Worm (Caenorhabditis elegans): ENCODE results near the gene str-264.

The str-264 gene

DNA sequence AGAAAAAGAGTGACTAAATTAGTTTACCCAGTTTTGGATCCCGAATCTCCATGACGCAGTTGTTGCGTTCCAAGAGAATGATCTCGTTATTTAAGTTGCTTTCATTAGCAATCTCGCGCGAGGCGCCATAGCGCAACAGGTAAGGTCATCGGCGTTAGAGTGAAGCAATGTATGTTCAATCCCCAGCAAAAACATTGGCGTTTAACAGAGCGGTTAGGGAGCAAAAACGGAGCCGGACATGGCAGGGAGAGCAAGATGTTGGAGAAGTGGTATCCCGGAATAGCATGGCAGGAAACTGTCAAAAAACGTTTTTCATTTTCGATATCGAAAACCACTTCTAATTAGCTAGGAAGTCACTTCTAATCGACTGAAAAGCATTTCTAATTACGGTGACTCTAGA, 38.1 kb downstream of the str-264 start (continued):
- TF ChIP-seq ceh-79 (tag; optimal IDR thresholded peaks at IDR 0.05) (no peak), sdz-38 (tag; optimal IDR thresholded peaks at IDR 0.05) (no peak), ets-4 (GFP tag; optimal IDR thresholded peaks at IDR 0.05) (no peak), nhr-179 (tag; optimal IDR thresholded peaks at IDR 0.05) (no peak), ceh-27 (GFP tag; optimal IDR thresholded peaks at IDR 0.05) (no peak), pha-4 (tag; optimal IDR thresholded peaks at IDR 0.05) (no peak), ceh-91 (GFP tag; IDR thresholded peaks at IDR 0.05) (no peak), F22D6.2 (tag; optimal IDR thresholded peaks at IDR 0.05) (no peak), C17E4.6 (GFP tag; IDR thresholded peaks at IDR 0.05) (no peak), lin-35 (GFP tag; optimal IDR thresholded peaks at IDR 0.05) (no peak), repo-1 (tag; optimal IDR thresholded peaks at IDR 0.05) (no peak), aptf-3 (GFP tag; IDR thresholded peaks at IDR 0.05) (0 out of 2 replicates have a peak, but pooled peaks have one; percentile 26), mcd-1 (GFP tag; IDR thresholded peaks at IDR 0.05) (no peak), ceh-58 (GFP tag; IDR thresholded peaks at IDR 0.05) (no peak; the same call in 1 of the 2 replicates), lin-54 (GFP tag; optimal IDR thresholded peaks at IDR 0.05) (peak; percentile 16), attf-5 (GFP tag; optimal IDR thresholded peaks at IDR 0.05) (peak; percentile 22)

DNA sequence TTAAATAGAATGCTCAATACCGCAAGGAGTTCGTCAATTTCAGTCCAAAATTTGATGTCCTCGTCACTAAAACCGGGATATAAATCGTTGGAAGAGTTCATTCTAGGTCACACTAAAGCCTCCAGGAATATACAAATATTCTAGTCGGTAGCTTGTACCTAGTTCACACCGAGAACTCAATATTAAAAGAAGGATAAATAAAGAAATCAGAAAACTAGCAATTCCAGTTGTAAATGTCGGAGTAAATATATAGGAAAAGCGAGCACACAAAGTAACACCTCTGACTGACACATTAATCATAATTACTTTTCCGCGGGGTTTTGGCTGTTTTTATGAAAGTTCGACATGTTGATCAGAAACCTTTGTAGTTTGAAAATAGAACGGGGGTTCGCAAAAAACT, 41.0 kb downstream of the str-264 start, which contains the start of gene srw-33:
TSS of gene srw-33 (minus strand) at position 101 of the 400 bp plus-strand sequence.
- no peak for TF ChIP-seq let-607 (tag; optimal IDR thresholded peaks at IDR 0.05)
- TF ChIP-seq pha-4 (tag; optimal IDR thresholded peaks at IDR 0.05), result no peak
- TF ChIP-seq D2030.7 (GFP tag; IDR thresholded peaks at IDR 0.05), result no peak

DNA sequence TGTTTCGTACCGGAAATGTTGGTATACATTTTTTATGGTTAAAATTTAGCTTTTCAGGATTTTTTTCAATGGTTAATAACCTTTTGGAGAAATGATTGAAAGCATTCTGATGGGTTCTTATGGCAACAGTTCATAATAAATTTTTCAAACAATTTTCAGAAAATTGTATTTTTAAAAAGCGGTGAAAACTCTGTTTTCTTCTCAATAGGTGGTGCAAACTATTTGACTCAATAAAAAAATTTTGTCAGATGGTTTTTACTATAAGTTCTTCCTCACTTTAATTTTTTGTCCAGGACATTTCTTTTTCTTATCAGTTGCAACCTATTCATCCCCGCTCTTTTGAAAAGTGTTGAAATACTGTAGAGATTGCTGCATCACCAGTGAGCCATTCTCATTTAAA, 43.6 kb downstream of the str-264 start, which contains the start of gene T26H5.14:
TSS of gene T26H5.14 (plus strand) at position 301 of the 400 bp plus-strand sequence.
- no peak for TF ChIP-seq dox-1 (GFP tag; IDR thresholded peaks at IDR 0.05)
- no peak for TF ChIP-seq attf-5 (GFP tag; optimal IDR thresholded peaks at IDR 0.05)
- TF ChIP-seq lin-40 (tag; optimal IDR thresholded peaks at IDR 0.05), result no peak
- TF ChIP-seq ztf-18 (tag; optimal IDR thresholded peaks at IDR 0.05), result no peak
- no peak for TF ChIP-seq ceh-100 (GFP tag; IDR thresholded peaks at IDR 0.05)
- no peak for TF ChIP-seq him-1 (tag; optimal IDR thresholded peaks at IDR 0.05)
- no peak for TF ChIP-seq ztf-3 (GFP tag; optimal IDR thresholded peaks at IDR 0.05)
- TF ChIP-seq D2030.7 (GFP tag; IDR thresholded peaks at IDR 0.05), result no peak
- no peak for TF ChIP-seq rcor-1 (GFP tag; IDR thresholded peaks at IDR 0.05)
- TF ChIP-seq F23B12.7 (tag; optimal IDR thresholded peaks at IDR 0.05; ENCODE audit: insufficient read depth), result no peak
- TF ChIP-seq K12H6.12 (tag; optimal IDR thresholded peaks at IDR 0.05), result no peak
- no peak for TF ChIP-seq repo-1 (tag; optimal IDR thresholded peaks at IDR 0.05)
- TF ChIP-seq atf-7 (tag; optimal IDR thresholded peaks at IDR 0.05), result no peak
- TF ChIP-seq F37B4.10 (GFP tag; IDR thresholded peaks at IDR 0.05), result no peak
- TF ChIP-seq F55B11.4 (tag; optimal IDR thresholded peaks at IDR 0.05; ENCODE audit: borderline replicate concordance, insufficient read depth), result no peak
- TF ChIP-seq chd-7 (tag; optimal IDR thresholded peaks at IDR 0.05), result no peak
- no peak for TF ChIP-seq snpc-4 (GFP tag; optimal IDR thresholded peaks at IDR 0.05)
- no peak for TF ChIP-seq snpc-4 (tag; optimal IDR thresholded peaks at IDR 0.05)
- TF ChIP-seq attf-3 (GFP tag; conservative IDR thresholded peaks at IDR 0.05), result no peak
- no peak for TF ChIP-seq tlf-1 (GFP tag; optimal IDR thresholded peaks at IDR 0.05)

DNA sequence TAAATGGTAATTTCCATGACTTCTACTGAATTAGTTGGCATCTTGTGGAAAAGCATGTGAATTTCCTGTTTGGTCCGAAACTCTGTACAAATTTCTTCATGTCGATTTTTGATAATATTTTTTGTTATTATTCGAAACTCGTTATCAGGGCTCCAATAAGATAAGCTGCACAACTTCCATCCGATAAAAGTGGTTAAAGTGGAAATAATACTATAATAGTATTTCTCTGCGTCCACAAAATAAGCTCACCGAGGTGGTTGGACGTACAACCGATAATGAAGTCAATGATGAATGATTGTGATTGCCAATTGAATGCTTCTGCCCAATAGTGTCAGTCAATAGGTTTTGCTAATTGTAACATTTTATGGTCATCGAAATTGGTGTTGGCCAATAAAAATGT, 44.0 kb downstream of the str-264 start, which contains the start of gene T26H5.4:
TSS of gene T26H5.4 (minus strand) at position 294 of the 400 bp plus-strand sequence.
- no peak for TF ChIP-seq C17E4.6 (GFP tag; IDR thresholded peaks at IDR 0.05)
- TF ChIP-seq hmg-1.2 (GFP tag; IDR thresholded peaks at IDR 0.05), result no peak
- TF ChIP-seq lsl-1 (GFP tag; optimal IDR thresholded peaks at IDR 0.05), result no peak
- TF ChIP-seq nhr-80 (tag; optimal IDR thresholded peaks at IDR 0.05), result peak; percentile 3
- TF ChIP-seq ets-4 (GFP tag; optimal IDR thresholded peaks at IDR 0.05), result no peak
- no peak for TF ChIP-seq sptf-2 (GFP tag; optimal IDR thresholded peaks at IDR 0.05)
- TF ChIP-seq hlh-12 (tag; optimal IDR thresholded peaks at IDR 0.05), result no peak

All from whole organism, young adult.